Worm (Caenorhabditis elegans) whole organism, L3 larva: ENCODE measurements around the gene ins-13.

Experiments used
- R02D3.7 ChIP-seq: fragments of 150-350 bp; optimal IDR thresholded peaks from 2 replicates; lab custom pipeline; 2014; ENCODE audit warnings: missing biosample characterization, missing genetic modification characterization
- ZK546.5 ChIP-seq: sonication (generic microtip); optimal IDR thresholded peaks from 2 replicates; lab custom pipeline; 2017; ENCODE audit warnings: missing biosample characterization, missing genetic modification characterization
- aly-2 ChIP-seq: fragments of 150-350 bp; optimal IDR thresholded peaks from 2 replicates; lab custom pipeline; 2014; ENCODE audit warnings: missing biosample characterization, missing genetic modification characterization
- ama-1 ChIP-seq: fragments of 150-350 bp; optimal IDR thresholded peaks from 2 replicates; lab custom pipeline; 2018
- ceh-16 ChIP-seq: sonication (generic microtip); optimal IDR thresholded peaks from 2 replicates; lab custom pipeline; 2017; ENCODE audit warnings: missing biosample characterization, missing genetic modification characterization
- ceh-28 ChIP-seq: fragments of 150-350 bp; optimal IDR thresholded peaks from 2 replicates; lab custom pipeline; 2014; ENCODE audit warnings: missing biosample characterization, missing genetic modification reagents, missing genetic modification characterization
- ceh-82 ChIP-seq: fragments of 150-350 bp; optimal IDR thresholded peaks from 2 replicates; lab custom pipeline; 2014; ENCODE audit warnings: missing biosample characterization, missing genetic modification characterization
- daf-12 ChIP-seq: fragments of 150-350 bp; optimal IDR thresholded peaks from 2 replicates; lab custom pipeline; 2014; ENCODE audit warnings: missing biosample characterization, missing genetic modification reagents, missing genetic modification characterization
- egl-27 ChIP-seq: sonication (generic microtip); optimal IDR thresholded peaks from 4 replicates; lab custom pipeline; 2017; ENCODE audit warnings: missing biosample characterization, missing genetic modification reagents, missing genetic modification characterization
- egl-5 ChIP-seq: fragments of 150-350 bp; optimal IDR thresholded peaks from 2 replicates; lab custom pipeline; 2017; ENCODE audit warnings: missing biosample characterization, missing genetic modification reagents, missing genetic modification characterization, inconsistent platforms
- elt-1 ChIP-seq: fragments of 150-350 bp; optimal IDR thresholded peaks from 2 replicates; lab custom pipeline; 2014; ENCODE audit warnings: missing biosample characterization, missing genetic modification characterization
- elt-2 ChIP-seq: sonication (generic microtip); optimal IDR thresholded peaks from 2 replicates; lab custom pipeline; 2016; ENCODE audit warnings: missing genetic modification reagents, mild to moderate bottlenecking, missing genetic modification characterization, missing compliant biosample characterization
- elt-3 ChIP-seq, 3 experiments: fragments of 150-350 bp in 1 of 3; sonication (generic microtip) in 2 of 3; optimal IDR thresholded peaks; 2 replicates in 2 of 3; 4 replicates in 1 of 3; lab custom pipeline; 2014 to 2017; ENCODE audit warnings: missing biosample characterization in 3 of 3, missing genetic modification characterization in 3 of 3
- eor-1 ChIP-seq, 2 experiments: fragments of 150-350 bp; optimal IDR thresholded peaks; 2 replicates each; lab custom pipeline; 2014 to 2018; ENCODE audit warnings: missing biosample characterization in 2 of 2, missing genetic modification characterization in 2 of 2
- fkh-10 ChIP-seq: sonication (generic microtip); optimal IDR thresholded peaks from 2 replicates; lab custom pipeline; 2017; ENCODE audit warnings: missing biosample characterization, missing genetic modification reagents, missing genetic modification characterization
- fkh-2 ChIP-seq: fragments of 150-350 bp; optimal IDR thresholded peaks from 2 replicates; lab custom pipeline; 2014; ENCODE audit warnings: missing biosample characterization, missing genetic modification reagents, missing genetic modification characterization
- hmg-11 ChIP-seq: sonication (generic microtip); optimal IDR thresholded peaks from 2 replicates; lab custom pipeline; 2016; ENCODE audit warnings: missing genetic modification characterization, missing compliant biosample characterization
- jun-1 ChIP-seq: fragments of 150-350 bp; optimal IDR thresholded peaks from 2 replicates; lab custom pipeline; 2014; ENCODE audit warnings: missing biosample characterization, missing genetic modification reagents, missing genetic modification characterization
- lin-15B ChIP-seq: fragments of 150-350 bp; optimal IDR thresholded peaks from 2 replicates; lab custom pipeline; 2014; ENCODE audit warnings: missing biosample characterization, missing genetic modification characterization
- lin-39 ChIP-seq: fragments of 150-350 bp; optimal IDR thresholded peaks from 2 replicates; lab custom pipeline; 2018; ENCODE audit warnings: missing biosample characterization, missing genetic modification reagents, missing genetic modification characterization
- lsy-12 ChIP-seq: sonication (generic microtip); optimal IDR thresholded peaks from 2 replicates; lab custom pipeline; 2016; ENCODE audit warnings: mild to moderate bottlenecking, missing genetic modification characterization, missing compliant biosample characterization
- mml-1 ChIP-seq: fragments of 150-350 bp; sonication (generic microtip); optimal IDR thresholded peaks from 3 replicates; lab custom pipeline; 2014; ENCODE audit warnings: missing biosample characterization, missing genetic modification characterization
- nfya-1 ChIP-seq: sonication (generic microtip); optimal IDR thresholded peaks from 2 replicates; lab custom pipeline; 2017; ENCODE audit warnings: missing genetic modification characterization, mild to moderate bottlenecking, missing compliant biosample characterization, antibody characterized with exemption, moderate library complexity; ENCODE audit not compliant: insufficient read depth
- nhr-11 ChIP-seq: fragments of 150-350 bp; optimal IDR thresholded peaks from 2 replicates; lab custom pipeline; 2014; ENCODE audit warnings: missing biosample characterization, missing genetic modification characterization
- nhr-12 ChIP-seq: fragments of 150-350 bp; optimal IDR thresholded peaks from 2 replicates; lab custom pipeline; 2014; ENCODE audit warnings: missing biosample characterization, missing genetic modification characterization
- nhr-23 ChIP-seq: fragments of 150-350 bp; optimal IDR thresholded peaks from 2 replicates; lab custom pipeline; 2014; ENCODE audit warnings: missing biosample characterization, missing genetic modification reagents, missing genetic modification characterization
- nhr-237 ChIP-seq: fragments of 150-350 bp; optimal IDR thresholded peaks from 2 replicates; lab custom pipeline; 2014; ENCODE audit warnings: missing biosample characterization, missing genetic modification characterization
- nhr-25 ChIP-seq: sonication (generic microtip); optimal IDR thresholded peaks from 2 replicates; lab custom pipeline; 2017; ENCODE audit warnings: missing biosample characterization, missing genetic modification characterization
- nhr-28 ChIP-seq: fragments of 150-350 bp; optimal IDR thresholded peaks from 2 replicates; lab custom pipeline; 2014; ENCODE audit warnings: missing biosample characterization, missing genetic modification characterization
- nhr-43 ChIP-seq: sonication (generic microtip); optimal IDR thresholded peaks from 2 replicates; lab custom pipeline; 2016; ENCODE audit warnings: mild to moderate bottlenecking, missing genetic modification characterization, missing compliant biosample characterization; ENCODE audit not compliant: poor library complexity, severe bottlenecking
- nhr-67 ChIP-seq: fragments of 150-350 bp; optimal IDR thresholded peaks from 2 replicates; lab custom pipeline; 2014; ENCODE audit warnings: missing biosample characterization, missing genetic modification characterization
- nhr-76 ChIP-seq: fragments of 150-350 bp; sonication (generic microtip); optimal IDR thresholded peaks from 5 replicates; lab custom pipeline; 2014; ENCODE audit warnings: missing biosample characterization, missing genetic modification characterization
- nhr-77 ChIP-seq: fragments of 150-350 bp; optimal IDR thresholded peaks from 2 replicates; lab custom pipeline; 2014; ENCODE audit warnings: missing biosample characterization, missing genetic modification characterization
- pha-4 ChIP-seq: fragments of 150-350 bp; optimal IDR thresholded peaks from 2 replicates; lab custom pipeline; 2014; ENCODE audit warnings: missing biosample characterization, missing genetic modification reagents, missing genetic modification characterization
- pqm-1 ChIP-seq: fragments of 150-350 bp; optimal IDR thresholded peaks from 2 replicates; lab custom pipeline; 2017; ENCODE audit warnings: missing biosample characterization, missing genetic modification characterization, inconsistent platforms
- sea-2 ChIP-seq: fragments of 150-350 bp; sonication (generic microtip); optimal IDR thresholded peaks from 4 replicates; lab custom pipeline; 2014; ENCODE audit warnings: missing biosample characterization, missing genetic modification reagents, missing genetic modification characterization
- skn-1 ChIP-seq: fragments of 150-350 bp; optimal IDR thresholded peaks from 2 replicates; lab custom pipeline; 2014; ENCODE audit warnings: missing biosample characterization, missing genetic modification characterization
- snpc-4 ChIP-seq: fragments of 150-350 bp; optimal IDR thresholded peaks from 2 replicates; lab custom pipeline; 2014; ENCODE audit warnings: missing biosample characterization, missing genetic modification characterization
- tbx-2 ChIP-seq: sonication (generic microtip); optimal IDR thresholded peaks from 2 replicates; lab custom pipeline; 2016; ENCODE audit warnings: mild to moderate bottlenecking, missing genetic modification characterization, missing compliant biosample characterization
- unc-39 ChIP-seq: sonication (generic microtip); optimal IDR thresholded peaks from 4 replicates; lab custom pipeline; 2017; ENCODE audit warnings: missing biosample characterization, missing genetic modification characterization
- unc-62 ChIP-seq: fragments of 150-350 bp; sonication (generic microtip); optimal IDR thresholded peaks from 4 replicates; lab custom pipeline; 2014; ENCODE audit warnings: missing biosample characterization, missing genetic modification reagents, missing genetic modification characterization
- zag-1 ChIP-seq: fragments of 150-350 bp; optimal IDR thresholded peaks from 2 replicates; lab custom pipeline; 2014; ENCODE audit warnings: missing biosample characterization, missing genetic modification characterization
- ztf-11 ChIP-seq: fragments of 150-350 bp; optimal IDR thresholded peaks from 2 replicates; lab custom pipeline; 2014; ENCODE audit warnings: missing biosample characterization, missing genetic modification characterization
- ztf-4 ChIP-seq: fragments of 150-350 bp; optimal IDR thresholded peaks from 2 replicates; lab custom pipeline; 2014; ENCODE audit warnings: missing biosample characterization, missing genetic modification characterization

The ins-13 gene

ce11 chrII:5578035-5578434 is 33.4 kb upstream of the ins-13 start, which contains the start of gene T25E4.1:
TSS of gene T25E4.1 (plus strand) at chrII:5578335.
- no peak for TF ChIP-seq ceh-82 (tag; lab: Kevin White, UChicago)
- TF ChIP-seq lin-15B (tag; lab: Kevin White, UChicago) = no peak
- TF ChIP-seq elt-3 (tag; optimal IDR thresholded peaks at IDR 0.05; lab: Kevin White, UChicago) = no peak
- TF ChIP-seq mml-1 (tag; lab: Kevin White, UChicago) = no peak
- TF ChIP-seq egl-5 (tag; lab: Kevin White, UChicago) = no peak
- TF ChIP-seq hmg-11 (tag; lab: Kevin White, UChicago) = no peak
- no peak for TF ChIP-seq daf-12 (tag; lab: Kevin White, UChicago)

- no peak for TF ChIP-seq fkh-10
- no peak for TF ChIP-seq egl-5 (tag; lab: Kevin White, UChicago)
- TF ChIP-seq pqm-1 (tag; lab: Kevin White, UChicago) = no peak
- TF ChIP-seq elt-1 (tag; lab: Kevin White, UChicago) = no peak
- TF ChIP-seq elt-3 (tag; optimal IDR thresholded peaks at IDR 0.05; lab: Kevin White, UChicago) = no peak
- TF ChIP-seq tbx-2 (tag; lab: Kevin White, UChicago) = no peak
- no peak for TF ChIP-seq ztf-11
- TF ChIP-seq nhr-28 (tag; lab: Kevin White, UChicago) = no peak
- no peak for TF ChIP-seq lsy-12 (tag; lab: Kevin White, UChicago)
- TF ChIP-seq ceh-82 (tag; lab: Kevin White, UChicago) = no peak
- TF ChIP-seq zag-1 = no peak
- no peak for TF ChIP-seq ztf-4 (tag; lab: Kevin White, UChicago)
- no peak for TF ChIP-seq R02D3.7
- no peak for TF ChIP-seq fkh-2
- peak; percentile 60 for TF ChIP-seq elt-2 (tag; lab: Kevin White, UChicago)
- TF ChIP-seq ama-1 (lab: Kevin White, UChicago) = no peak
- no peak for TF ChIP-seq lin-15B (tag; lab: Kevin White, UChicago)
- peak; percentile 34 for TF ChIP-seq pha-4 (tag; lab: Kevin White, UChicago)
- peak; percentile 33 for TF ChIP-seq nfya-1 (tag; lab: Kevin White, UChicago)
- TF ChIP-seq ceh-28 (tag; lab: Kevin White, UChicago) = no peak
- no peak for TF ChIP-seq nhr-25 (tag; lab: Kevin White, UChicago)
- no peak for TF ChIP-seq unc-39 (tag; lab: Kevin White, UChicago)
- no peak for TF ChIP-seq nhr-67 (tag; lab: Kevin White, UChicago)
- TF ChIP-seq snpc-4 (tag; lab: Kevin White, UChicago) = peak; percentile 55
- no peak for TF ChIP-seq nhr-76 (tag; lab: Kevin White, UChicago)
- TF ChIP-seq egl-27 (tag; lab: Kevin White, UChicago) = no peak
- TF ChIP-seq lin-39 (tag; lab: Kevin White, UChicago) = peak; percentile 24
- peak; percentile 47 for TF ChIP-seq jun-1 (tag; lab: Kevin White, UChicago)
- TF ChIP-seq skn-1 = no peak
- TF ChIP-seq ceh-16 = no peak
- TF ChIP-seq nhr-77 (tag; lab: Kevin White, UChicago) = no peak
- no peak for TF ChIP-seq nhr-11 (tag; lab: Kevin White, UChicago)
- no peak for TF ChIP-seq unc-62 (GFP tag; lab: Kevin White, UChicago)
- TF ChIP-seq sea-2 = no peak
- no peak for TF ChIP-seq hmg-11 (tag; lab: Kevin White, UChicago)
- no peak for TF ChIP-seq eor-1 (tag; optimal IDR thresholded peaks at IDR 0.05; lab: Kevin White, UChicago)
- no peak for TF ChIP-seq nhr-23 (tag; lab: Kevin White, UChicago)
- TF ChIP-seq nhr-43 (tag; lab: Kevin White, UChicago) = peak; percentile 61
- no peak for TF ChIP-seq aly-2 (tag; lab: Kevin White, UChicago)
- no peak for TF ChIP-seq nhr-237
- TF ChIP-seq daf-12 (tag; lab: Kevin White, UChicago) = no peak
- TF ChIP-seq nhr-12 = no peak
- no peak for TF ChIP-seq ZK546.5 (tag; lab: Kevin White, UChicago)
- TF ChIP-seq mml-1 (tag; lab: Kevin White, UChicago) = no peak
Observed at ce11 chrII:5577060-5577459, 32.4 kb upstream of the ins-13 start.
